Worm (Caenorhabditis elegans): Measurements from ENCODE around the gene W06A11.1.

DNA sequence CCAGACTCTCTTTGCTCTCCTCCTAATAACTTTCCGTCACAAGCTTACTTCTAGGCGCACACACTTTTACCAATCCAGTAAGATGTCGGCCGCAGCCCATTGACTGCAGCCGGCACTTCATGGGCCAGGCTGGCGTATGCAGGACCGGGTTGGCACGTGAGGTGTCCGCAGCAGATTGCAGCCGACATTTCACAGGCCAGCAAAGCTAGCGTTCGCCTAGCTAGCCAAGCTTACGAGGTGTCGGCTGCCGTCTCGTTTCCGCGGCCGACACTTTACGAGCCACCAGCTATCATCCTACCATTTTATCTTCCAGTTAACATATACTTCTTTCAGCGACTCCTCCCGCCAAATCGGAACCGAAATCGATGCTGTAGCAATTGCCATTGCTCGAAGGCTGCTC lies 18.2 kb downstream of the W06A11.1 start:
- TF ChIP-seq hmbx-1 (tag; optimal IDR thresholded peaks at IDR 0.05) (no peak), pes-1 (GFP tag; IDR thresholded peaks at IDR 0.05) (no peak), sea-1 (GFP tag; conservative IDR thresholded peaks at IDR 0.05) (no peak), tbx-11 (GFP tag; IDR thresholded peaks at IDR 0.05) (no peak), aly-1 (tag; optimal IDR thresholded peaks at IDR 0.05) (no peak), ama-1 (optimal IDR thresholded peaks at IDR 0.05) (no peak), flt-1 (GFP tag; IDR thresholded peaks at IDR 0.05) (no peak), hnd-1 (tag; optimal IDR thresholded peaks at IDR 0.05) (no peak), ets-7 (tag; optimal IDR thresholded peaks at IDR 0.05) (no peak)
